Worm (Caenorhabditis elegans): ENCODE measurements around the gene K12B6.11.
A peak's percentile ranks its signal among the peaks of the same experiment; 100 is the strongest.

The K12B6.11 gene

ce11 chrV:6246454-6246981, 42.2 kb upstream of the K12B6.11 start, which contains the start of gene dmd-7 (continued):
- no peak for TF ChIP-seq R02D3.7 (tag; optimal IDR thresholded peaks at IDR 0.05)
- peak; percentile 90 for TF ChIP-seq nhr-10 (tag; optimal IDR thresholded peaks at IDR 0.05)
- peak; percentile 2 to 95 for TF ChIP-seq hif-1 (tag; optimal IDR thresholded peaks at IDR 0.05)
- peak; percentile 89 for TF ChIP-seq nhr-6 (tag; optimal IDR thresholded peaks at IDR 0.05)
- peak; percentile 75 for TF ChIP-seq dve-1 (tag; optimal IDR thresholded peaks at IDR 0.05; ENCODE audit: insufficient read depth)
- TF ChIP-seq ZK546.5 (tag; optimal IDR thresholded peaks at IDR 0.05): no peak
- no peak for TF ChIP-seq ama-1 (optimal IDR thresholded peaks at IDR 0.05)
- no peak for TF ChIP-seq php-3 (GFP tag; IDR thresholded peaks at IDR 0.05)
- TF ChIP-seq lim-7 (GFP tag; IDR thresholded peaks at IDR 0.05): no peak
- TF ChIP-seq rbr-2 (tag; optimal IDR thresholded peaks at IDR 0.05): peak; percentile 75
- peak; percentile 85 for TF ChIP-seq nhr-77 (tag; optimal IDR thresholded peaks at IDR 0.05)
- TF ChIP-seq madf-5 (GFP tag; IDR thresholded peaks at IDR 0.05): no peak
- peak; percentile 76 for TF ChIP-seq nhr-11 (tag; optimal IDR thresholded peaks at IDR 0.05)
- TF ChIP-seq spr-3 (GFP tag; optimal IDR thresholded peaks at IDR 0.05): no peak
- no peak for TF ChIP-seq lin-38 (GFP tag; IDR thresholded peaks at IDR 0.05)
- no peak for TF ChIP-seq T20F7.1 (GFP tag; optimal IDR thresholded peaks at IDR 0.05)
- TF ChIP-seq tra-1 (GFP tag; IDR thresholded peaks at IDR 0.05): peak; percentile 94
- peak; percentile 13 for TF ChIP-seq jun-1 (tag; optimal IDR thresholded peaks at IDR 0.05)
- no peak for TF ChIP-seq zip-2 (tag; optimal IDR thresholded peaks at IDR 0.05)
- TF ChIP-seq ceh-82 (tag; optimal IDR thresholded peaks at IDR 0.05): no peak
- TF ChIP-seq tag-97 (GFP tag; IDR thresholded peaks at IDR 0.05): no peak
- no peak for TF ChIP-seq daf-19 (GFP tag; conservative IDR thresholded peaks at IDR 0.05)
- peak; percentile 99 for TF ChIP-seq aha-1 (tag)
- TF ChIP-seq fos-1 (tag; optimal IDR thresholded peaks at IDR 0.05): no peak
- no peak for TF ChIP-seq dmd-9 (GFP tag; IDR thresholded peaks at IDR 0.05)
- TF ChIP-seq lin-1 (GFP tag; IDR thresholded peaks at IDR 0.05): peak; percentile 75; the same call in 1 of the 2 replicates
- TF ChIP-seq F49E8.2 (tag; optimal IDR thresholded peaks at IDR 0.05; ENCODE audit: borderline replicate concordance): no peak
- TF ChIP-seq Y75B8A.6 (GFP tag; IDR thresholded peaks at IDR 0.05): no peak
- TF ChIP-seq mes-2 (tag; optimal IDR thresholded peaks at IDR 0.05; ENCODE audit: poor library complexity, severe bottlenecking): peak; percentile 80
- TF ChIP-seq unc-39 (tag; optimal IDR thresholded peaks at IDR 0.05): no peak
- peak; percentile 81 to 95 for TF ChIP-seq mdl-1 (tag; optimal IDR thresholded peaks at IDR 0.05)
- peak; percentile 96 for TF ChIP-seq hlh-11 (tag; optimal IDR thresholded peaks at IDR 0.05)
- no peak for TF ChIP-seq D1046.2 (GFP tag; IDR thresholded peaks at IDR 0.05)
- TF ChIP-seq zag-1 (tag; optimal IDR thresholded peaks at IDR 0.05): peak; percentile 18

DNA sequence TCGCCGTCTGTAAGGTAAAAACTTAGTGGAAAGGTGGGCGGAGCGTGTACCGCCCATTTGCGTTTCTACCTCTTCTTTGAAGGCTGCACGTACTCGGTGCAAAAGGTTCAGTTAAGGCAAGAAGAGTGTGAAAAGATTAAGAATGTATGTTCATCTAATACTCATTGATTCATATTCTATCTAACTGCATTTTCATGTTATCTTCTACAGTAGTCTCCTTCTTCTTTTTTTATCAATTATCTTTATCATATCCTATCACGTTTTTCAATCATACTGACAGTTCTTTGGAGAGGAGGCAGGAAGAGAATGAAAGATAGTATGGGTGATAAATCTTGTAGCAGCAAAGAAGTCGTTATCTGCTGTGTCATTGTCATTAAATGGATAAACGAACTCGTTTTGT, 41.3 kb upstream of the K12B6.11 start:
- TF ChIP-seq unc-39 (tag; optimal IDR thresholded peaks at IDR 0.05) (no peak), daf-12 (tag; optimal IDR thresholded peaks at IDR 0.05) (no peak), ceh-82 (tag; optimal IDR thresholded peaks at IDR 0.05) (no peak), ztf-7 (tag; optimal IDR thresholded peaks at IDR 0.05) (no peak), snpc-4 (tag; optimal IDR thresholded peaks at IDR 0.05) (no peak), T20F7.1 (GFP tag; optimal IDR thresholded peaks at IDR 0.05) (no peak), nhr-10 (tag; optimal IDR thresholded peaks at IDR 0.05) (peak; percentile 29), zfp-3 (GFP tag; conservative IDR thresholded peaks at IDR 0.05) (no peak), tag-97 (GFP tag; IDR thresholded peaks at IDR 0.05) (no peak), F49E8.2 (tag; optimal IDR thresholded peaks at IDR 0.05; ENCODE audit: borderline replicate concordance) (no peak), F26F4.8 (GFP tag; conservative IDR thresholded peaks at IDR 0.05) (no peak), dmd-9 (GFP tag; IDR thresholded peaks at IDR 0.05) (no peak), attf-4 (tag; optimal IDR thresholded peaks at IDR 0.05) (no peak), madf-9 (GFP tag; conservative IDR thresholded peaks at IDR 0.05) (no peak), R02D3.7 (tag; optimal IDR thresholded peaks at IDR 0.05) (no peak), saeg-2 (GFP tag; IDR thresholded peaks at IDR 0.05) (0 out of 2 replicates have a peak, but pooled peaks have one; percentile 15), hif-1 (tag; optimal IDR thresholded peaks at IDR 0.05) (peak; percentile 86 to 97), rbr-2 (tag; optimal IDR thresholded peaks at IDR 0.05) (no peak), nhr-111 (GFP tag; optimal IDR thresholded peaks at IDR 0.05) (no peak), Y48G9A.11 (GFP tag; IDR thresholded peaks at IDR 0.05) (no peak), F37D6.2 (tag; optimal IDR thresholded peaks at IDR 0.05) (no peak), duxl-1 (tag; optimal IDR thresholded peaks at IDR 0.05; ENCODE audit: poor library complexity) (no peak), ZK546.5 (tag; optimal IDR thresholded peaks at IDR 0.05) (no peak), nhr-28 (tag; optimal IDR thresholded peaks at IDR 0.05) (peak; percentile 86), dmd-8 (GFP tag; IDR thresholded peaks at IDR 0.05) (no peak), lin-1 (GFP tag; IDR thresholded peaks at IDR 0.05) (no peak), hmg-1.1 (GFP tag; IDR thresholded peaks at IDR 0.05) (no peak), dve-1 (tag; optimal IDR thresholded peaks at IDR 0.05; ENCODE audit: insufficient read depth) (peak; percentile 91), lin-13 (GFP tag; optimal IDR thresholded peaks at IDR 0.05) (no peak)

Measured in whole organism, L4 larva.